In genomic region chr3R:31720112-31720511, dm6 we compare ENCODE assay signal across 3 fruit fly cellular contexts.
TF ChIP-seq lines count a peak whose summit lies in the region.

No protein-coding gene starts in this region.

- TF ChIP-seq CTCF in whole organism, embryonic (GFP tag; optimal IDR thresholded peaks at IDR 0.05; lab: Kevin White, UChicago) = no peak

TF ChIP-seq in whole organism, embryonic, 481 proteins besides CTCF, POLR2A, EP300 and RAD21 (continues in another document):
- TF ChIP-seq Doc3 (GFP tag; IDR thresholded peaks at IDR 0.05; lab: Robert Waterston, UW; ENCODE audit: partially characterized antibody) (no peak), nmo (GFP tag; optimal IDR thresholded peaks at IDR 0.05; lab: Kevin White, UChicago) (no peak), CG1603 (tag; optimal IDR thresholded peaks at IDR 0.05; lab: Kevin White, UChicago) (no peak), NC2α (GFP tag; optimal IDR thresholded peaks at IDR 0.05; lab: Kevin White, UChicago) (no peak), sr (GFP tag; IDR thresholded peaks at IDR 0.05; lab: Robert Waterston, UW) (peak; percentile 75), hkb (optimal IDR thresholded peaks at IDR 0.05; lab: Kevin White, UChicago) (no peak), hkb (GFP tag; IDR thresholded peaks at IDR 0.05; lab: Robert Waterston, UW) (no peak), NK7.1 (GFP tag; optimal IDR thresholded peaks at IDR 0.05; lab: Kevin White, UChicago) (no peak), CG15479 (GFP tag; optimal IDR thresholded peaks at IDR 0.05; lab: Kevin White, UChicago) (no peak), trem (tag; optimal IDR thresholded peaks at IDR 0.05; lab: Kevin White, UChicago) (no peak), CG1233 (GFP tag; optimal IDR thresholded peaks at IDR 0.05; lab: Kevin White, UChicago) (no peak), CG17829 (tag; optimal IDR thresholded peaks at IDR 0.05; lab: Kevin White, UChicago) (no peak), CG18262 (tag; optimal IDR thresholded peaks at IDR 0.05; lab: Kevin White, UChicago) (no peak), CG13894 (tag; optimal IDR thresholded peaks at IDR 0.05; lab: Kevin White, UChicago) (peak; percentile 33), CG12769 (tag; optimal IDR thresholded peaks at IDR 0.05; lab: Kevin White, UChicago) (peak; percentile 18), chinmo (GFP tag; IDR thresholded peaks at IDR 0.05; lab: Robert Waterston, UW; ENCODE audit: partially characterized antibody) (0 out of 4 replicates have a peak, but pooled peaks have one; percentile 24), HLH54F (GFP tag; optimal IDR thresholded peaks at IDR 0.05; lab: Kevin White, UChicago) (no peak), Deaf1 (tag; optimal IDR thresholded peaks at IDR 0.05; lab: Kevin White, UChicago) (no peak), Dp (GFP tag; optimal IDR thresholded peaks at IDR 0.05; lab: Kevin White, UChicago) (no peak), emc (GFP tag; optimal IDR thresholded peaks at IDR 0.05; lab: Kevin White, UChicago) (no peak), Mrtf (GFP tag; IDR thresholded peaks at IDR 0.05; lab: Robert Waterston, UW) (no peak), otp (GFP tag; IDR thresholded peaks at IDR 0.05; lab: Robert Waterston, UW) (no peak), yki (optimal IDR thresholded peaks at IDR 0.05; lab: Kevin White, UChicago) (no peak), nom (GFP tag; optimal IDR thresholded peaks at IDR 0.05; lab: Kevin White, UChicago) (peak; percentile 3), z (GFP tag; IDR thresholded peaks at IDR 0.05; lab: Robert Waterston, UW) (no peak), chn (GFP tag; optimal IDR thresholded peaks at IDR 0.05; lab: Kevin White, UChicago) (no peak), grn (GFP tag; optimal IDR thresholded peaks at IDR 0.05; lab: Kevin White, UChicago) (no peak), crol (GFP tag; IDR thresholded peaks at IDR 0.05; lab: Robert Waterston, UW) (peak; percentile 81), ttk (GFP tag; IDR thresholded peaks at IDR 0.05; lab: Robert Waterston, UW) (0 out of 2 replicates have a peak, but pooled peaks have one; percentile 19), CG34376 (GFP tag; optimal IDR thresholded peaks at IDR 0.05; lab: Kevin White, UChicago) (no peak), CG13775 (GFP tag; optimal IDR thresholded peaks at IDR 0.05; lab: Kevin White, UChicago) (no peak)

TF ChIP-seq in whole organism, prepupa, 60 proteins besides CTCF, POLR2A, EP300 and RAD21:
- TF ChIP-seq CG6163 (GFP tag; IDR thresholded peaks at IDR 0.05; lab: Robert Waterston, UW) (no peak), CG15336 (GFP tag; IDR thresholded peaks at IDR 0.05; lab: Robert Waterston, UW) (0 out of 2 replicates have a peak, but pooled peaks have one; percentile 10), CG6808 (GFP tag; optimal IDR thresholded peaks at IDR 0.05; lab: Kevin White, UChicago) (peak; percentile 1), CG34406 (GFP tag; optimal IDR thresholded peaks at IDR 0.05; lab: Kevin White, UChicago) (no peak), pdm3 (GFP tag; optimal IDR thresholded peaks at IDR 0.05; lab: Kevin White, UChicago) (no peak), fkh (GFP tag; optimal IDR thresholded peaks at IDR 0.05; lab: Kevin White, UChicago) (peak; percentile 4), dsx (GFP tag; optimal IDR thresholded peaks at IDR 0.05; lab: Kevin White, UChicago; ENCODE audit: poor library complexity, severe bottlenecking) (peak; percentile 10)

TF ChIP-seq in whole organism, pupa, 21 proteins besides CTCF, POLR2A, EP300 and RAD21:
- TF ChIP-seq Pif1A (GFP tag; optimal IDR thresholded peaks at IDR 0.05; lab: Kevin White, UChicago) (no peak), Ets98B (GFP tag; IDR thresholded peaks at IDR 0.05; lab: Robert Waterston, UW) (no peak), CG9948 (tag; optimal IDR thresholded peaks at IDR 0.05; lab: Kevin White, UChicago) (no peak), CG14655 (GFP tag; optimal IDR thresholded peaks at IDR 0.05; lab: Kevin White, UChicago) (no peak), CG34367 (tag; optimal IDR thresholded peaks at IDR 0.05; lab: Kevin White, UChicago) (no peak), Pif1B (GFP tag; optimal IDR thresholded peaks at IDR 0.05; lab: Kevin White, UChicago) (no peak), D1 (tag; optimal IDR thresholded peaks at IDR 0.05; lab: Kevin White, UChicago) (no peak), CG17806 (tag; optimal IDR thresholded peaks at IDR 0.05; lab: Kevin White, UChicago) (no peak), CG10348 (GFP tag; IDR thresholded peaks at IDR 0.05; lab: Robert Waterston, UW) (no peak), CG8301 (tag; optimal IDR thresholded peaks at IDR 0.05; lab: Kevin White, UChicago) (no peak), CG32121 (GFP tag; IDR thresholded peaks at IDR 0.05; lab: Robert Waterston, UW) (no peak), CG8159 (tag; optimal IDR thresholded peaks at IDR 0.05; lab: Kevin White, UChicago) (no peak), CG12605 (GFP tag; IDR thresholded peaks at IDR 0.05; lab: Robert Waterston, UW) (no peak), fd96Ca (GFP tag; IDR thresholded peaks at IDR 0.05; lab: Robert Waterston, UW) (peak; percentile 20; the same call in 1 of the 3 replicates), Snoo (tag; optimal IDR thresholded peaks at IDR 0.05; lab: Kevin White, UChicago) (no peak), CG13204 (GFP tag; optimal IDR thresholded peaks at IDR 0.05; lab: Kevin White, UChicago) (peak; percentile 36), CG4496 (GFP tag; IDR thresholded peaks at IDR 0.05; lab: Robert Waterston, UW) (no peak), EcR (GFP tag; optimal IDR thresholded peaks at IDR 0.05; lab: Kevin White, UChicago) (peak; percentile 38), CG15710 (tag; optimal IDR thresholded peaks at IDR 0.05; lab: Kevin White, UChicago) (no peak), rn (GFP tag; IDR thresholded peaks at IDR 0.05; lab: Robert Waterston, UW) (no peak), gl (tag; optimal IDR thresholded peaks at IDR 0.05; lab: Kevin White, UChicago) (no peak)
TF ChIP-seq in whole organism, pupa: peak in this region for 3.
